Fruit fly (Drosophila melanogaster) whole organism, embryonic: ENCODE data around the gene Sk2.
A peak's percentile ranks its signal among the peaks of the same experiment; 100 is the strongest.

ENCODE experiments used
- Abd-B ChIP-seq: fragments of 200-800 bp; sonication (Bioruptor generic); optimal IDR thresholded peaks from 2 replicates; lab custom pipeline; 2018; ENCODE audit warnings: missing biosample characterization, mild to moderate bottlenecking, missing genetic modification characterization, moderate library complexity
- Asciz ChIP-seq: fragments of 200-800 bp; sonication (Bioruptor generic); optimal IDR thresholded peaks from 2 replicates; lab custom pipeline; 2017; ENCODE audit warnings: missing biosample characterization, mild to moderate bottlenecking, missing genetic modification characterization, missing genetic modification reagents
- Bgb ChIP-seq: fragments of 200-800 bp; sonication (Bioruptor generic); IDR thresholded peaks from 2 replicates; pipeline ENCODE4 v1.3.6; 2022; ENCODE audit warnings: missing biosample characterization, missing genetic modification characterization; ENCODE audit not compliant: partially characterized antibody
- BtbVII ChIP-seq: fragments of 200-800 bp; sonication (Bioruptor generic); optimal IDR thresholded peaks from 3 replicates; lab custom pipeline; 2017; ENCODE audit warnings: missing biosample characterization, mild to moderate bottlenecking, missing genetic modification characterization
- CG10267 ChIP-seq: fragments of 200-800 bp; sonication (Bioruptor generic); optimal IDR thresholded peaks from 2 replicates; lab custom pipeline; 2018; ENCODE audit warnings: missing biosample characterization, mild to moderate bottlenecking, missing genetic modification characterization, moderate library complexity
- CG11093 ChIP-seq: fragments of 200-800 bp; sonication (Bioruptor generic); IDR thresholded peaks from 3 replicates; pipeline ENCODE4 v1.3.6; 2022; ENCODE audit warnings: missing biosample characterization, missing genetic modification characterization
- CG11247 ChIP-seq: fragments of 200-800 bp; sonication (Bioruptor generic); IDR thresholded peaks from 2 replicates; pipeline ENCODE4 v1.3.6; 2022; ENCODE audit warnings: missing biosample characterization, missing genetic modification characterization
- CG12219 ChIP-seq: fragments of 200-800 bp; sonication (Bioruptor generic); optimal IDR thresholded peaks from 3 replicates; lab custom pipeline; 2018; ENCODE audit warnings: missing biosample characterization, mild to moderate bottlenecking, missing genetic modification characterization
- CG13123 ChIP-seq: fragments of 200-800 bp; sonication (Bioruptor generic); optimal IDR thresholded peaks from 2 replicates; lab custom pipeline; 2016; ENCODE audit warnings: missing biosample characterization, missing genetic modification characterization
- CG13624 ChIP-seq: fragments of 200-800 bp; sonication (Bioruptor generic); optimal IDR thresholded peaks from 2 replicates; lab custom pipeline; 2016; ENCODE audit warnings: missing biosample characterization, missing genetic modification characterization
- CG14860 ChIP-seq: fragments of 200-800 bp; sonication (Bioruptor generic); IDR thresholded peaks from 3 replicates; pipeline ENCODE4 v1.3.6; 2022; ENCODE audit warnings: missing biosample characterization, missing genetic modification characterization; ENCODE audit not compliant: partially characterized antibody
- CG15514 ChIP-seq: fragments of 200-800 bp; sonication (Bioruptor generic); optimal IDR thresholded peaks from 3 replicates; lab custom pipeline; 2017; ENCODE audit warnings: missing biosample characterization, missing genetic modification characterization, mild to moderate bottlenecking, moderate library complexity, missing genetic modification reagents
- CG18476 ChIP-seq: fragments of 200-800 bp; sonication (Bioruptor generic); optimal IDR thresholded peaks from 2 replicates; lab custom pipeline; 2016; ENCODE audit warnings: missing biosample characterization, mild to moderate bottlenecking, missing genetic modification characterization
- CG2875 ChIP-seq: fragments of 200-800 bp; sonication (Bioruptor generic); optimal IDR thresholded peaks from 2 replicates; lab custom pipeline; 2017; ENCODE audit warnings: missing biosample characterization, mild to moderate bottlenecking, missing genetic modification characterization, missing genetic modification reagents
- CG3065 ChIP-seq: fragments of 200-800 bp; sonication (Bioruptor generic); optimal IDR thresholded peaks from 2 replicates; lab custom pipeline; 2016; ENCODE audit warnings: missing biosample characterization, missing genetic modification characterization
- CG31365 ChIP-seq: fragments of 200-800 bp; sonication (Bioruptor generic); optimal IDR thresholded peaks from 2 replicates; lab custom pipeline; 2018; ENCODE audit warnings: missing biosample characterization, mild to moderate bottlenecking, missing genetic modification characterization
- CG3163 ChIP-seq: fragments of 200-800 bp; sonication (Bioruptor generic); optimal IDR thresholded peaks from 3 replicates; lab custom pipeline; 2016; ENCODE audit warnings: missing biosample characterization, missing genetic modification characterization
- CG3838 ChIP-seq: fragments of 200-800 bp; sonication (Bioruptor generic); optimal IDR thresholded peaks from 3 replicates; lab custom pipeline; 2016; ENCODE audit warnings: missing biosample characterization, missing genetic modification characterization
- CG3847 ChIP-seq: fragments of 200-800 bp; sonication (Bioruptor generic); IDR thresholded peaks from 2 replicates; pipeline ENCODE4 v1.3.6; 2022; ENCODE audit warnings: missing biosample characterization, missing genetic modification characterization
- CG4360 ChIP-seq: fragments of 200-800 bp; sonication (Bioruptor generic); IDR thresholded peaks from 2 replicates; pipeline ENCODE4 v1.3.6; 2022; ENCODE audit warnings: missing biosample characterization, missing genetic modification characterization
- CG6765 ChIP-seq: fragments of 200-800 bp; sonication (Bioruptor generic); optimal IDR thresholded peaks from 3 replicates; lab custom pipeline; 2017; ENCODE audit warnings: missing biosample characterization, mild to moderate bottlenecking, missing genetic modification characterization
- CG7839 ChIP-seq: fragments of 200-800 bp; sonication (Bioruptor generic); optimal IDR thresholded peaks from 3 replicates; lab custom pipeline; 2018; ENCODE audit warnings: missing biosample characterization, mild to moderate bottlenecking, missing genetic modification characterization, moderate library complexity
- CG8359 ChIP-seq: fragments of 200-800 bp; sonication (Bioruptor generic); optimal IDR thresholded peaks from 2 replicates; lab custom pipeline; 2017; ENCODE audit warnings: missing biosample characterization, mild to moderate bottlenecking, missing genetic modification characterization, borderline replicate concordance
- CG9797 ChIP-seq: fragments of 200-800 bp; sonication (Bioruptor generic); optimal IDR thresholded peaks from 3 replicates; lab custom pipeline; 2018; ENCODE audit warnings: missing biosample characterization, mild to moderate bottlenecking, missing genetic modification characterization
- Dip2 ChIP-seq: fragments of 200-800 bp; sonication (Bioruptor generic); IDR thresholded peaks from 2 replicates; pipeline ENCODE4 v1.3.6; 2022; ENCODE audit warnings: missing biosample characterization, missing genetic modification characterization
- Lim3 ChIP-seq: fragments of 200-800 bp; sonication (Bioruptor generic); IDR thresholded peaks from 2 replicates; pipeline ENCODE4 v1.3.6; 2022; ENCODE audit warnings: missing biosample characterization, missing genetic modification characterization
- MTF-1 ChIP-seq: fragments of 200-800 bp; sonication (Bioruptor generic); optimal IDR thresholded peaks from 2 replicates; lab custom pipeline; 2018; ENCODE audit warnings: missing biosample characterization, mild to moderate bottlenecking, missing genetic modification characterization, borderline replicate concordance
- Mrtf ChIP-seq: fragments of 200-800 bp; sonication (Bioruptor generic); IDR thresholded peaks from 3 replicates; pipeline ENCODE4 v1.3.6; 2022; ENCODE audit warnings: missing biosample characterization, missing genetic modification characterization
- Nf-YA ChIP-seq: fragments of 200-800 bp; sonication (Bioruptor generic); IDR thresholded peaks from 2 replicates; pipeline ENCODE4 v1.3.6; 2022; ENCODE audit warnings: missing biosample characterization, missing genetic modification characterization
- Tbp ChIP-seq: fragments of >200 bp; optimal IDR thresholded peaks from 2 replicates; lab custom pipeline; 2018; ENCODE audit warnings: missing biosample characterization, missing genetic modification characterization
- YL-1 ChIP-seq: fragments of 200-800 bp; sonication (Bioruptor generic); optimal IDR thresholded peaks from 3 replicates; lab custom pipeline; 2017; ENCODE audit warnings: missing biosample characterization, mild to moderate bottlenecking, missing genetic modification characterization
- cad ChIP-seq: fragments of >200 bp; optimal IDR thresholded peaks from 2 replicates; lab custom pipeline; 2017; ENCODE audit warnings: missing biosample characterization, missing genetic modification characterization
- dati ChIP-seq: fragments of 200-800 bp; sonication (Bioruptor generic); IDR thresholded peaks from 2 replicates; pipeline ENCODE4 v1.3.6; 2022; ENCODE audit warnings: missing biosample characterization, missing genetic modification characterization
- disco-r ChIP-seq: fragments of 200-800 bp; sonication (Bioruptor generic); optimal IDR thresholded peaks from 2 replicates; lab custom pipeline; 2016; ENCODE audit warnings: missing biosample characterization, missing genetic modification characterization
- dm ChIP-seq: fragments of 200-800 bp; sonication (Bioruptor generic); optimal IDR thresholded peaks from 3 replicates; lab custom pipeline; 2016; ENCODE audit warnings: missing biosample characterization, missing genetic modification characterization
- eyg ChIP-seq: fragments of 200-800 bp; sonication (Bioruptor generic); optimal IDR thresholded peaks from 3 replicates; lab custom pipeline; 2016; ENCODE audit warnings: missing biosample characterization, missing genetic modification characterization
- fd64A ChIP-seq: fragments of 200-800 bp; sonication (Bioruptor generic); optimal IDR thresholded peaks from 3 replicates; lab custom pipeline; 2018; ENCODE audit warnings: missing biosample characterization, mild to moderate bottlenecking, missing genetic modification characterization
- ftz-f1 ChIP-seq: fragments of 200-800 bp; sonication (Bioruptor generic); optimal IDR thresholded peaks from 2 replicates; lab custom pipeline; 2016; ENCODE audit warnings: missing biosample characterization, missing genetic modification characterization
- gsb ChIP-seq: fragments of 200-800 bp; sonication (Bioruptor generic); IDR thresholded peaks from 2 replicates; pipeline ENCODE4 v1.3.6; 2022; ENCODE audit warnings: missing biosample characterization, missing genetic modification characterization
- nerfin-1 ChIP-seq: fragments of 200-800 bp; sonication (Bioruptor generic); optimal IDR thresholded peaks from 3 replicates; lab custom pipeline; 2019; ENCODE audit warnings: missing biosample characterization, mild to moderate bottlenecking, missing genetic modification characterization, moderate library complexity
- pnt ChIP-seq: fragments of 200-800 bp; sonication (Bioruptor generic); optimal IDR thresholded peaks from 3 replicates; lab custom pipeline; 2016; ENCODE audit warnings: missing biosample characterization, missing genetic modification characterization
- prd ChIP-seq, 3 experiments: fragments of >200 bp in 2 of 3; fragments of 200-800 bp in 1 of 3; sonication (Bioruptor generic) in 1 of 3; optimal IDR thresholded peaks in 2 of 3; IDR thresholded peaks in 1 of 3; 2 replicates in 2 of 3; 3 replicates in 1 of 3; pipeline versions ENCODE4 v1.3.6 to Lab custom; 2017 to 2022; ENCODE audit warnings: missing biosample characterization in 1 of 3, missing genetic modification characterization in 1 of 3
- sens-2 ChIP-seq: fragments of 200-800 bp; sonication (Bioruptor generic); IDR thresholded peaks from 2 replicates; pipeline ENCODE4 v1.3.6; 2022; ENCODE audit warnings: missing biosample characterization, missing genetic modification characterization
- slp2 ChIP-seq: fragments of 200-800 bp; sonication (Bioruptor generic); optimal IDR thresholded peaks from 2 replicates; lab custom pipeline; 2016; ENCODE audit warnings: missing biosample characterization, missing genetic modification characterization
- trem ChIP-seq: fragments of 200-800 bp; optimal IDR thresholded peaks from 3 replicates; lab custom pipeline; 2019; ENCODE audit warnings: missing biosample characterization, mild to moderate bottlenecking, missing genetic modification characterization, moderate library complexity
- trh ChIP-seq: fragments of 200-800 bp; sonication (Bioruptor generic); optimal IDR thresholded peaks from 2 replicates; lab custom pipeline; 2016; ENCODE audit warnings: missing biosample characterization, missing genetic modification characterization
- wdn ChIP-seq: fragments of 200-800 bp; sonication (Bioruptor generic); IDR thresholded peaks from 2 replicates; pipeline ENCODE4 v1.3.6; 2022; ENCODE audit warnings: missing biosample characterization, missing genetic modification characterization
- wor ChIP-seq: fragments of 200-800 bp; sonication (Bioruptor generic); IDR thresholded peaks from 2 replicates; pipeline ENCODE4 v1.3.6; 2022; ENCODE audit warnings: missing biosample characterization, missing genetic modification characterization
- yki ChIP-seq: fragments of >200 bp; optimal IDR thresholded peaks from 3 replicates; lab custom pipeline; 2018

The Sk2 gene

dm6 chr3L:3083329-3084083, 36.6 kb downstream of the Sk2 start (continued):
- peak; percentile 7; the same call in 1 of the 2 replicates for TF ChIP-seq sens-2 (GFP tag; lab: Robert Waterston, UW)
- TF ChIP-seq CG15514 (GFP tag; lab: Kevin White, UChicago): peak; percentile 67
- TF ChIP-seq CG3065 (GFP tag; lab: Kevin White, UChicago): no peak
- TF ChIP-seq CG3847: no peak
- TF ChIP-seq Nf-YA (GFP tag; lab: Robert Waterston, UW): 0 out of 2 replicates have a peak, but pooled peaks have one; percentile 12
- peak; percentile 30 for TF ChIP-seq CG6765 (GFP tag; lab: Kevin White, UChicago)
- TF ChIP-seq CG8359 (GFP tag; lab: Kevin White, UChicago): peak; percentile 54
- TF ChIP-seq BtbVII (GFP tag; lab: Kevin White, UChicago): peak; percentile 71
- TF ChIP-seq wdn (GFP tag; lab: Robert Waterston, UW): 0 out of 2 replicates have a peak, but pooled peaks have one; percentile 27
- peak; percentile 44 for TF ChIP-seq nerfin-1
- TF ChIP-seq dm (GFP tag; lab: Kevin White, UChicago): peak; percentile 11
- TF ChIP-seq CG11093 (GFP tag; lab: Robert Waterston, UW): 0 out of 3 replicates have a peak, but pooled peaks have one; percentile 44
- TF ChIP-seq prd (optimal IDR thresholded peaks at IDR 0.05; lab: Kevin White, UChicago): no peak
- TF ChIP-seq prd (GFP tag; IDR thresholded peaks at IDR 0.05; lab: Robert Waterston, UW): no peak
- TF ChIP-seq CG12219 (GFP tag; lab: Kevin White, UChicago): peak; percentile 8
- TF ChIP-seq yki (lab: Kevin White, UChicago): no peak
- no peak for TF ChIP-seq Mrtf (GFP tag; lab: Robert Waterston, UW)
- no peak for TF ChIP-seq ftz-f1 (GFP tag; lab: Kevin White, UChicago)
- TF ChIP-seq dati (GFP tag; lab: Robert Waterston, UW): no peak
- TF ChIP-seq disco-r (GFP tag; lab: Kevin White, UChicago): no peak
- peak; percentile 67 for TF ChIP-seq CG31365 (tag; lab: Kevin White, UChicago)
- TF ChIP-seq CG3838 (GFP tag; lab: Kevin White, UChicago): peak; percentile 70
- peak; percentile 2 for TF ChIP-seq YL-1 (GFP tag; lab: Kevin White, UChicago)
- TF ChIP-seq trh (GFP tag; lab: Kevin White, UChicago): no peak
- TF ChIP-seq CG2875 (GFP tag; lab: Kevin White, UChicago): peak; percentile 81
- no peak for TF ChIP-seq Abd-B (GFP tag; lab: Kevin White, UChicago)
- TF ChIP-seq Asciz (GFP tag; lab: Kevin White, UChicago): peak; percentile 66
- no peak for TF ChIP-seq CG18476 (GFP tag; lab: Kevin White, UChicago)
- TF ChIP-seq Dip2: no peak
- peak; percentile 53; the same call in 1 of the 2 replicates for TF ChIP-seq CG4360 (GFP tag; lab: Robert Waterston, UW)
- TF ChIP-seq Tbp (GFP tag; lab: Kevin White, UChicago): no peak
- peak; percentile 28 for TF ChIP-seq CG3163 (GFP tag; lab: Kevin White, UChicago)
- no peak for TF ChIP-seq cad (GFP tag; lab: Kevin White, UChicago)
- peak; percentile 91 for TF ChIP-seq CG13624 (GFP tag; lab: Kevin White, UChicago)
- peak; percentile 16 for TF ChIP-seq CG10267
- peak; percentile 43; the same call in 1 of the 2 replicates for TF ChIP-seq Lim3 (GFP tag; lab: Robert Waterston, UW)
- TF ChIP-seq slp2: no peak
- no peak for TF ChIP-seq eyg (GFP tag; lab: Kevin White, UChicago)
- TF ChIP-seq wor: no peak
- TF ChIP-seq CG13123 (GFP tag; lab: Kevin White, UChicago): peak; percentile 39
- TF ChIP-seq CG11247: no peak
- no peak for TF ChIP-seq gsb (GFP tag; lab: Robert Waterston, UW)
- no peak for TF ChIP-seq CG14860 (GFP tag; lab: Robert Waterston, UW)
- TF ChIP-seq pnt (GFP tag; lab: Kevin White, UChicago): peak; percentile 53
- peak; percentile 3 for TF ChIP-seq CG9797
- no peak; the same call in 1 of the 2 replicates for TF ChIP-seq Bgb (GFP tag; lab: Robert Waterston, UW)
- no peak for TF ChIP-seq CG7839 (tag; lab: Kevin White, UChicago)
- no peak for TF ChIP-seq trem (tag; lab: Kevin White, UChicago)
- TF ChIP-seq MTF-1 (GFP tag; lab: Kevin White, UChicago): peak; percentile 79
- peak; percentile 78 for TF ChIP-seq fd64A (GFP tag; lab: Kevin White, UChicago)
